Fruit fly (Drosophila melanogaster) whole organism, embryonic: ENCODE measurements around the gene Ns1.

Source experiments
- CG10267 ChIP-seq: fragments of 200-800 bp; sonication (Bioruptor generic); optimal IDR thresholded peaks from 2 replicates; lab custom pipeline; 2018; ENCODE audit warnings: missing biosample characterization, mild to moderate bottlenecking, missing genetic modification characterization, moderate library complexity
- CG11695 ChIP-seq: fragments of 200-800 bp; sonication (Bioruptor generic); IDR thresholded peaks from 3 replicates; pipeline ENCODE4 v1.3.6; 2022; ENCODE audit warnings: missing biosample characterization, missing genetic modification characterization
- CG12659 ChIP-seq: fragments of 200-800 bp; sonication (Bioruptor generic); optimal IDR thresholded peaks from 3 replicates; lab custom pipeline; 2017; ENCODE audit warnings: mild to moderate bottlenecking, missing biosample characterization, missing genetic modification reagents, missing genetic modification characterization
- CG12769 ChIP-seq: fragments of 200-800 bp; sonication (Bioruptor generic); optimal IDR thresholded peaks from 2 replicates; lab custom pipeline; 2019; ENCODE audit warnings: missing biosample characterization, mild to moderate bottlenecking, missing genetic modification characterization, moderate library complexity
- CG14014 ChIP-seq: fragments of 200-800 bp; sonication (Bioruptor generic); IDR thresholded peaks from 2 replicates; pipeline ENCODE4 v1.3.6; 2022; ENCODE audit warnings: missing biosample characterization, missing genetic modification characterization
- CG15601 ChIP-seq: fragments of 200-800 bp; sonication (Bioruptor generic); optimal IDR thresholded peaks from 3 replicates; lab custom pipeline; 2019; ENCODE audit warnings: missing biosample characterization, mild to moderate bottlenecking, missing genetic modification characterization, moderate library complexity
- CG1603 ChIP-seq: fragments of 200-800 bp; sonication (Bioruptor generic); optimal IDR thresholded peaks from 2 replicates; lab custom pipeline; 2019; ENCODE audit warnings: missing biosample characterization, mild to moderate bottlenecking, missing genetic modification characterization, moderate library complexity
- CG17186 ChIP-seq: fragments of 200-800 bp; sonication (Bioruptor generic); optimal IDR thresholded peaks from 3 replicates; lab custom pipeline; 2017; ENCODE audit warnings: missing biosample characterization, missing genetic modification reagents, missing genetic modification characterization
- CG17802 ChIP-seq: fragments of 200-800 bp; sonication (Bioruptor generic); optimal IDR thresholded peaks from 2 replicates; lab custom pipeline; 2018; ENCODE audit warnings: missing biosample characterization, mild to moderate bottlenecking, missing genetic modification characterization, moderate library complexity
- CG17912 ChIP-seq: fragments of 200-800 bp; sonication (Bioruptor generic); optimal IDR thresholded peaks from 2 replicates; lab custom pipeline; 2018; ENCODE audit warnings: missing biosample characterization, mild to moderate bottlenecking, missing genetic modification characterization
- CG18262 ChIP-seq: fragments of 200-800 bp; optimal IDR thresholded peaks from 3 replicates; lab custom pipeline; 2019; ENCODE audit warnings: missing biosample characterization, mild to moderate bottlenecking, missing genetic modification characterization, moderate library complexity
- CG3065 ChIP-seq: fragments of 200-800 bp; sonication (Bioruptor generic); optimal IDR thresholded peaks from 2 replicates; lab custom pipeline; 2016; ENCODE audit warnings: missing biosample characterization, missing genetic modification characterization
- CG3163 ChIP-seq: fragments of 200-800 bp; sonication (Bioruptor generic); optimal IDR thresholded peaks from 3 replicates; lab custom pipeline; 2016; ENCODE audit warnings: missing biosample characterization, missing genetic modification characterization
- CG34376 ChIP-seq: fragments of 200-800 bp; sonication (Bioruptor generic); optimal IDR thresholded peaks from 2 replicates; lab custom pipeline; 2018; ENCODE audit warnings: missing biosample characterization, mild to moderate bottlenecking, missing genetic modification characterization
- CG3847 ChIP-seq: fragments of 200-800 bp; sonication (Bioruptor generic); IDR thresholded peaks from 2 replicates; pipeline ENCODE4 v1.3.6; 2022; ENCODE audit warnings: missing biosample characterization, missing genetic modification characterization
- CG4854 ChIP-seq: fragments of 200-800 bp; sonication (Bioruptor generic); optimal IDR thresholded peaks from 2 replicates; lab custom pipeline; 2016; ENCODE audit warnings: missing biosample characterization, missing genetic modification characterization, inconsistent platforms
- CG6683 ChIP-seq: fragments of 200-800 bp; sonication (Bioruptor generic); optimal IDR thresholded peaks from 2 replicates; lab custom pipeline; 2017; ENCODE audit warnings: missing biosample characterization, mild to moderate bottlenecking, missing genetic modification characterization, missing genetic modification reagents
- CG6689 ChIP-seq: fragments of 200-800 bp; sonication (Bioruptor generic); IDR thresholded peaks from 2 replicates; pipeline ENCODE4 v1.3.6; 2022; ENCODE audit warnings: missing biosample characterization, missing genetic modification characterization
- CG7786 ChIP-seq: fragments of 200-800 bp; sonication (Bioruptor generic); optimal IDR thresholded peaks from 2 replicates; lab custom pipeline; 2016; ENCODE audit warnings: missing biosample characterization, missing genetic modification characterization
- CG7987 ChIP-seq: fragments of 200-800 bp; sonication (Bioruptor generic); optimal IDR thresholded peaks from 2 replicates; lab custom pipeline; 2018; ENCODE audit warnings: missing biosample characterization, mild to moderate bottlenecking, missing genetic modification characterization, moderate library complexity
- CG8290 ChIP-seq, 3 experiments: fragments of 200-800 bp; sonication (Bioruptor generic); optimal IDR thresholded peaks; 2 replicates each; lab custom pipeline; 2016 to 2019; ENCODE audit warnings: missing biosample characterization in 3 of 3, missing genetic modification characterization in 3 of 3, mild to moderate bottlenecking in 2 of 3, moderate library complexity in 1 of 3
- CG9932 ChIP-seq: fragments of 200-800 bp; sonication (Bioruptor generic); IDR thresholded peaks from 2 replicates; pipeline ENCODE4 v1.3.6; 2022; ENCODE audit warnings: missing biosample characterization, missing genetic modification characterization
- CHES-1-like ChIP-seq: fragments of 200-800 bp; sonication (Bioruptor generic); optimal IDR thresholded peaks from 2 replicates; lab custom pipeline; 2016; ENCODE audit warnings: missing biosample characterization, missing genetic modification characterization
- D19B ChIP-seq: fragments of 200-800 bp; sonication (Bioruptor generic); optimal IDR thresholded peaks from 2 replicates; lab custom pipeline; 2017; ENCODE audit warnings: missing biosample characterization, mild to moderate bottlenecking, missing genetic modification characterization
- Fer3 ChIP-seq: fragments of 200-800 bp; sonication (Bioruptor generic); optimal IDR thresholded peaks from 2 replicates; lab custom pipeline; 2018; ENCODE audit warnings: missing biosample characterization, mild to moderate bottlenecking, missing genetic modification characterization, moderate library complexity
- Hr3 ChIP-seq: fragments of 200-800 bp; sonication (Bioruptor generic); optimal IDR thresholded peaks from 3 replicates; lab custom pipeline; 2016; ENCODE audit warnings: missing biosample characterization, missing genetic modification characterization
- Max ChIP-seq: fragments of 200-800 bp; sonication (Bioruptor generic); optimal IDR thresholded peaks from 2 replicates; lab custom pipeline; 2016; ENCODE audit warnings: missing biosample characterization, mild to moderate bottlenecking, missing genetic modification characterization
- Mes4 ChIP-seq: fragments of 200-800 bp; sonication (Bioruptor generic); optimal IDR thresholded peaks from 2 replicates; lab custom pipeline; 2016; ENCODE audit warnings: missing biosample characterization, missing genetic modification characterization
- NC2β ChIP-seq: fragments of 200-800 bp; sonication (Bioruptor generic); optimal IDR thresholded peaks from 2 replicates; lab custom pipeline; 2016; ENCODE audit warnings: missing biosample characterization, missing genetic modification characterization
- NFAT ChIP-seq: fragments of 200-800 bp; sonication (Bioruptor generic); IDR thresholded peaks from 2 replicates; pipeline ENCODE4 v1.3.6; 2022; ENCODE audit warnings: missing biosample characterization, missing genetic modification characterization
- Nf-YB ChIP-seq: fragments of 200-800 bp; sonication (Bioruptor generic); optimal IDR thresholded peaks from 3 replicates; lab custom pipeline; 2019; ENCODE audit warnings: missing biosample characterization, mild to moderate bottlenecking, missing genetic modification characterization, moderate library complexity
- NfI ChIP-seq: fragments of 200-800 bp; sonication (Bioruptor generic); optimal IDR thresholded peaks from 3 replicates; lab custom pipeline; 2018; ENCODE audit warnings: missing biosample characterization, mild to moderate bottlenecking, missing genetic modification characterization, moderate library complexity
- Optix ChIP-seq: fragments of 200-800 bp; sonication (Bioruptor generic); IDR thresholded peaks from 3 replicates; pipeline ENCODE4 v1.3.6; 2022; ENCODE audit warnings: missing biosample characterization, missing genetic modification characterization
- PHDP ChIP-seq: fragments of 200-800 bp; sonication (Bioruptor generic); optimal IDR thresholded peaks from 3 replicates; lab custom pipeline; 2018; ENCODE audit warnings: missing biosample characterization, mild to moderate bottlenecking, missing genetic modification characterization, moderate library complexity
- Usf ChIP-seq: fragments of 200-800 bp; sonication (Bioruptor generic); optimal IDR thresholded peaks from 2 replicates; lab custom pipeline; 2017; ENCODE audit warnings: missing genotype, missing biosample characterization, missing genetic modification characterization
- Xbp1 ChIP-seq: fragments of 200-800 bp; sonication (Bioruptor generic); optimal IDR thresholded peaks from 3 replicates; lab custom pipeline; 2016; ENCODE audit warnings: missing biosample characterization, mild to moderate bottlenecking, missing genetic modification characterization
- bbx ChIP-seq: fragments of 200-800 bp; sonication (Bioruptor generic); IDR thresholded peaks from 2 replicates; pipeline ENCODE4 v1.3.6; 2022; ENCODE audit warnings: missing biosample characterization, missing genetic modification characterization; ENCODE audit not compliant: partially characterized antibody
- cas ChIP-seq: fragments of 200-800 bp; sonication (Bioruptor generic); IDR thresholded peaks from 2 replicates; pipeline ENCODE4 v1.3.6; 2022; ENCODE audit warnings: missing biosample characterization, missing genetic modification characterization
- chif ChIP-seq, 2 experiments: fragments of 200-800 bp; sonication (Bioruptor generic); optimal IDR thresholded peaks; 3 replicates each; lab custom pipeline; 2016; ENCODE audit warnings: missing biosample characterization in 2 of 2, missing genetic modification characterization in 2 of 2
- ci ChIP-seq: fragments of 200-800 bp; sonication (Bioruptor generic); IDR thresholded peaks from 3 replicates; pipeline ENCODE4 v1.3.6; 2022; ENCODE audit warnings: missing biosample characterization, missing genetic modification characterization
- dpn ChIP-seq, 2 experiments: fragments of 200-800 bp; sonication (Bioruptor generic); optimal IDR thresholded peaks; 3 replicates each; lab custom pipeline; 2016; ENCODE audit warnings: missing biosample characterization in 2 of 2, missing genetic modification characterization in 2 of 2
- ftz-f1 ChIP-seq: fragments of 200-800 bp; sonication (Bioruptor generic); optimal IDR thresholded peaks from 2 replicates; lab custom pipeline; 2016; ENCODE audit warnings: missing biosample characterization, missing genetic modification characterization
- jigr1 ChIP-seq: fragments of 200-800 bp; sonication (Bioruptor generic); IDR thresholded peaks from 3 replicates; pipeline ENCODE4 v1.3.6; 2022; ENCODE audit warnings: missing biosample characterization, missing genetic modification characterization
- jumu ChIP-seq: fragments of 200-800 bp; sonication (Bioruptor generic); optimal IDR thresholded peaks from 3 replicates; lab custom pipeline; 2016; ENCODE audit warnings: missing biosample characterization, missing genetic modification characterization
- lola ChIP-seq, 3 experiments: fragments of >200 bp in 2 of 3; fragments of 200-800 bp in 1 of 3; sonication (Bioruptor generic) in 1 of 3; optimal IDR thresholded peaks; 2 replicates each; lab custom pipeline; 2017 to 2019; ENCODE audit warnings: missing biosample characterization in 3 of 3, missing genetic modification characterization in 3 of 3, mild to moderate bottlenecking in 1 of 3, moderate library complexity in 1 of 3
- mam ChIP-seq: fragments of 200-800 bp; sonication (Bioruptor generic); optimal IDR thresholded peaks from 3 replicates; lab custom pipeline; 2016; ENCODE audit warnings: missing biosample characterization, missing genetic modification characterization
- mld ChIP-seq: fragments of 200-800 bp; sonication (Bioruptor generic); IDR thresholded peaks from 3 replicates; pipeline ENCODE4 v1.3.6; 2022; ENCODE audit warnings: missing biosample characterization, missing genetic modification characterization; ENCODE audit not compliant: partially characterized antibody
- tio ChIP-seq: fragments of 200-800 bp; sonication (Bioruptor generic); optimal IDR thresholded peaks from 2 replicates; lab custom pipeline; 2017; ENCODE audit warnings: missing biosample characterization, missing genetic modification characterization, inconsistent platforms
- vvl ChIP-seq: fragments of 200-800 bp; sonication (Bioruptor generic); IDR thresholded peaks from 2 replicates; pipeline ENCODE4 v1.3.6; 2022; ENCODE audit warnings: missing biosample characterization, missing genetic modification characterization

The Ns1 gene

dm6 chr3R:17072526-17073114, at the start of gene Ns1, which contains the start of gene mRpS11:
TSS of gene Ns1 (minus strand) at chr3R:17072675.
TSS of gene mRpS11 (plus strand) at chr3R:17072732.
- TF ChIP-seq CG1603 (peak; percentile 78), lola (GFP tag; optimal IDR thresholded peaks at IDR 0.05; lab: Kevin White, UChicago) (no peak), CG7987 (GFP tag; lab: Kevin White, UChicago) (peak; percentile 76), Hr3 (GFP tag; lab: Kevin White, UChicago) (peak; percentile 19), CG17186 (GFP tag; lab: Kevin White, UChicago) (peak; percentile 31), chif (GFP tag; optimal IDR thresholded peaks at IDR 0.05; lab: Kevin White, UChicago) (peak in 1 of 2 experiments; percentile 25), NC2β (GFP tag; lab: Kevin White, UChicago) (peak; percentile 61), CG3065 (GFP tag; lab: Kevin White, UChicago) (peak; percentile 37), Usf (GFP tag; lab: Kevin White, UChicago) (no peak), CG15601 (tag; lab: Kevin White, UChicago) (peak; percentile 36), CG34376 (GFP tag; lab: Kevin White, UChicago) (peak; percentile 47), CG8290 (GFP tag; optimal IDR thresholded peaks at IDR 0.05; lab: Kevin White, UChicago) (no peak), CG8290 (tag; optimal IDR thresholded peaks at IDR 0.05; lab: Kevin White, UChicago) (peak in 1 of 2 experiments; percentile 72), vvl (peak; percentile 60), tio (GFP tag; lab: Kevin White, UChicago) (no peak), Mes4 (peak; percentile 21), jumu (GFP tag; lab: Kevin White, UChicago) (peak; percentile 60), NFAT (GFP tag; lab: Robert Waterston, UW) (peak; percentile 69; the same call in 1 of the 2 replicates), CG9932 (GFP tag; lab: Robert Waterston, UW) (peak; percentile 64), CG7786 (peak; percentile 55), jigr1 (GFP tag; lab: Robert Waterston, UW) (no peak), PHDP (peak; percentile 9), CG14014 (GFP tag; lab: Robert Waterston, UW) (no peak), Max (GFP tag; lab: Kevin White, UChicago) (peak; percentile 93), CG3163 (GFP tag; lab: Kevin White, UChicago) (peak; percentile 15), CG12659 (GFP tag; lab: Kevin White, UChicago) (peak; percentile 69), Xbp1 (peak; percentile 41), ci (GFP tag; lab: Robert Waterston, UW) (0 out of 3 replicates have a peak, but pooled peaks have one; percentile 54), CG12769 (tag; lab: Kevin White, UChicago) (peak; percentile 57), CG11695 (GFP tag; lab: Robert Waterston, UW) (no peak), Optix (no peak), CG18262 (peak; percentile 13), ftz-f1 (peak; percentile 42), CG4854 (GFP tag; lab: Kevin White, UChicago) (peak; percentile 3), cas (GFP tag; lab: Robert Waterston, UW) (no peak), CG10267 (tag; lab: Kevin White, UChicago) (peak; percentile 95), mam (GFP tag; lab: Kevin White, UChicago) (peak; percentile 13), CG6689 (GFP tag; lab: Robert Waterston, UW) (no peak), CG17802 (tag; lab: Kevin White, UChicago) (peak; percentile 10), CHES-1-like (GFP tag; lab: Kevin White, UChicago) (peak; percentile 54), NfI (peak; percentile 58), Fer3 (tag; lab: Kevin White, UChicago) (peak; percentile 19), D19B (GFP tag; lab: Kevin White, UChicago) (no peak), CG3847 (GFP tag; lab: Robert Waterston, UW) (peak; percentile 63), dpn (GFP tag; optimal IDR thresholded peaks at IDR 0.05; lab: Kevin White, UChicago) (peak; percentile 29 to 52), bbx (GFP tag; lab: Robert Waterston, UW) (peak; percentile 40; the same call in 1 of the 2 replicates), mld (GFP tag; lab: Robert Waterston, UW) (no peak), Nf-YB (GFP tag; lab: Kevin White, UChicago) (no peak), CG17912 (peak; percentile 11), CG6683 (GFP tag; lab: Kevin White, UChicago) (peak; percentile 1)
